Worm (Caenorhabditis elegans) whole organism, L2 larva: Measurements from ENCODE around the gene C01F1.5.

Experiments used
- dmd-4 ChIP-seq: sonication (generic microtip); optimal IDR thresholded peaks from 2 replicates; lab custom pipeline; 2017; ENCODE audit warnings: missing biosample characterization, missing genetic modification characterization
- egl-27 ChIP-seq: sonication (generic microtip); optimal IDR thresholded peaks from 3 replicates; lab custom pipeline; 2017; ENCODE audit warnings: missing biosample characterization, missing genetic modification reagents, missing genetic modification characterization
- elt-3 ChIP-seq: sonication (generic microtip); optimal IDR thresholded peaks from 2 replicates; lab custom pipeline; 2017; ENCODE audit warnings: missing biosample characterization, missing genetic modification characterization
- mdl-1 ChIP-seq, 2 experiments: fragments of 150-350 bp in 1 of 2; sonication (generic microtip) in 1 of 2; optimal IDR thresholded peaks; 2 replicates each; lab custom pipeline; 2017; ENCODE audit warnings: missing biosample characterization in 2 of 2, missing genetic modification characterization in 2 of 2
- sma-3 ChIP-seq: sonication (generic microtip); optimal IDR thresholded peaks from 2 replicates; lab custom pipeline; 2016; ENCODE audit warnings: missing genetic modification reagents, missing genetic modification characterization, missing compliant biosample characterization
- snpc-4 ChIP-seq: fragments of 150-350 bp; optimal IDR thresholded peaks from 2 replicates; lab custom pipeline; 2014; ENCODE audit warnings: missing biosample characterization, missing genetic modification characterization

DNA sequence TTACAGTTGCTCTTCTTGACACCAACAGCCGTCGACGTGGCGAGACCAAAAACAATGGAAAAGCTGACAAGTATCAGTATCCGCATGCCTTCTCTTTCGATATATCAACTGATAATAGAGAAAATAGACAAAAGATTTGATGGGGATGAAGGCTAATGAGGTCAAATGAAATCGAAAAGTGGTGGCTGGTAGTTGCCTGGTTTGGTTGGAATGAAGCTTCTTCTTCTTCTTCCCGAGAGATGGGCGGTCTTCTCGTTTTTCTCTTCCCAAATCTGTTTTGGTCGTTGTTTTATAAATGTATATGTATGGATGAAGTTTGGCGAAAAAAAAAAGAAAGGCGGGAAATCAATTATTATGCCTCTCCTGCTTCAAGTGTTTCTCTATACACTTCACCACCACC, at the start of gene C01F1.5:
- no peak for TF ChIP-seq snpc-4 (tag; lab: Kevin White, UChicago)
- TF ChIP-seq sma-3 (GFP tag; lab: Kevin White, UChicago): no peak
- no peak for TF ChIP-seq egl-27 (tag; lab: Kevin White, UChicago)
- no peak for TF ChIP-seq elt-3 (tag; lab: Kevin White, UChicago)
- TF ChIP-seq dmd-4 (tag; lab: Kevin White, UChicago): no peak
- no peak for TF ChIP-seq mdl-1 (tag; optimal IDR thresholded peaks at IDR 0.05; lab: Kevin White, UChicago)
